Worm (Caenorhabditis elegans): Measurements from ENCODE around the gene ZK418.2.

The ZK418.2 gene

DNA sequence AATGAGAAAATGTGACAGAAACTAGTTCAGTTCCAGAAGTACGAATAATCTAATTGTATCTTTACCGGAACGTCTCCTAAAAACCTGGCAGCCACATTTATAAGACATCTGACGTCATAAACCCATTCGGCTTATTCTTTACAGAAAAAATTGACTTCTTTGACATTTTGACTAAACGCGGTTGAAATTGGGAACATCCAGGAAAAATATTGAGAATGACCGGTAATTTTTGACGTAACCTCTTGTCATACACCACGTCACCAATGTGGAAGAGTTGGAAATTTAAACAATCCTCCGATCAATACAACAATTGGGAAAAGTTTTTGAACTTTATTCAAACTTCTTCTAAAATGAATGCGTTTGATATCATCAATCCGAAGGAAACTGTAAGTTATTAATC, at the start of gene ZK418.2:
Gene ZK418.2 (plus strand): TSS at position 301 of the 400 bp plus-strand sequence.
- TF ChIP-seq unc-62 (GFP tag; optimal IDR thresholded peaks at IDR 0.05), result no peak

DNA sequence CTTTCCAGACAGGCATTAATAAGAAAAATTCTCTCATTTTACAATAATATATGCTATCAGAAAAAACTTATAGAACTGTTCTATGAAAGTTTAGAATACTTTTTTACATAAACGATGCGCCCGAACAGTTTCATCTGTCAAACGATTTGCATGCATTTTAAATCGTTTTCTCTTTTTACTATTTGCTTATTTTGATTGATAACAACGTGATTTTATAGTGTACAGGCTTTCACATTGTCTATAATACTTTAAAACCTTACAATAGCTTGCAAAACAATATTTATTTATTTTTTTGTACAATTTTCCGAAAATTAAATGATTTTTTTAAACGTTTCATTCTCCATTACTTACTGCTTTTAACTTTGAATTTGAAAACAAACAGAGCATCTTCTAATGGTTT, 45.5 kb upstream of the ZK418.2 start, which contains the start of gene R01H2.7:
Gene R01H2.7 (minus strand): TSS at position 101 of the 400 bp plus-strand sequence.
- TF ChIP-seq unc-62 (GFP tag; optimal IDR thresholded peaks at IDR 0.05), result no peak

DNA sequence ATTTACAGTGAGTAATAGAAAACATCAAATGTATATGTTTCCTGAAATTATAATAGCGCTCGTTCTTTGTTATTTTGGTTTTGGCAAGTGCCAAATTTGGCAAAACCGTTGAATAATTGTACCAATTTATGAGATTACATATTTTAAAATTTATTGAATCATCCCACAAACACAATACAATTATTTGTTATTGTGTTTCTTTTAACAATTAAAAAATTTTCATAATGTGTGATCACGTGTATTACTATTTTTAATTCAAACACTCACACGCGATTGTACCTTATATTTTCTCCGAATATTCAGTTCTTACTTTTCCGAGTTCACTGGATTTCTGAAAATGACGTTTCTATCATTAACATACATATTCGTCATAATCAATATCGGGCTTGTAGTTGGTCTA, 34.9 kb upstream of the ZK418.2 start, which contains the start of gene R01H2.2:
Gene R01H2.2 (plus strand): TSS at position 301 of the 400 bp plus-strand sequence.
- no peak for TF ChIP-seq unc-62 (GFP tag; optimal IDR thresholded peaks at IDR 0.05)

DNA sequence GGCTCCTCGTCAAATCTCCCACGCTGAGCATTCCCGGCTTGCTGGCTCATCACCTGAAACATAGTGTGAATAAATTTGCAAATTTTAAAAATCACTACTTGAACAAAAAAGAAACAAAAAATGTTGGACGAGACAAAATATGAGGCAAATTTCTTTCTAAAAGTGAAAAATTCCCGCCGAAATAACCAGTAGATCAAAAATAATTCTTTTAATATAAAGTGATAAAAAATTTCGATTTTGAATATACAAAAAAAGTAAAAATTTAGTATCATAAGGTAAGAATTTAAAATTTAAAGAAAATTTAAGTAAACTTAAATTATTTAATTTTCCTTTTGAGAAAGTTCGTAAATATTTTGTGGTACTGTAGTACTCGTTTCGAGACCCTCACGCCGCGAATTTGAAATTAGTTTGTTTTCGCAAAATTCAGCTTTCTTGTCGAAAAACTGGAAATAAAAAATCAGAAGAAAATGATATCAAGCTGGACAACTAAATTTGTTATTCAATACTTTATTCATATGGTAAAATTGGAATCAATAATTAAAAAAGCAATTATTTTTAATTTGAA, 30.5 kb upstream of the ZK418.2 start, which contains the start of gene egg-2:
Gene egg-2 (minus strand): TSS at position 53 of the 565 bp plus-strand sequence.
- TF ChIP-seq unc-62 (GFP tag; optimal IDR thresholded peaks at IDR 0.05), result no peak

DNA sequence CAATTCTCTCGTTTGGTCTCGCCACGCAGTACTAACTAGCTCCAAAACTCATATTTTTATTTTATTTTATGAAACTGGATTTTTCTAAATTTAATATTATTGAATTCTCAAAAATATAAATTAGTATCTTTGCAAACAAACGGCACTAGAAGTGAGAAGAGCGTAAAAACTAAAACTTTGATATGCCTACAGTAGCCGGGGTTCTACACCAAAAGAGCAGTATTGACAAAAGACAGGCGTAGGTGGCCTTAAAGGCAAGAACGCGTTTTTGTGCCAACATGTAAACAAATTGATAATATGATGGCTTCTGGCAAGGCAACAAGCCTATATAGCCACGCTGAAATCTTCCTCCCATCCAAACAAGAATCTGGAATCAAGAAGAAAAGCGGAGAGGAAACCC, 28.6 kb upstream of the ZK418.2 start, which contains the start of gene R01H2.1:
Gene R01H2.1 (plus strand): TSS at position 301 of the 400 bp plus-strand sequence.
- TF ChIP-seq unc-62 (GFP tag; optimal IDR thresholded peaks at IDR 0.05), result no peak

DNA sequence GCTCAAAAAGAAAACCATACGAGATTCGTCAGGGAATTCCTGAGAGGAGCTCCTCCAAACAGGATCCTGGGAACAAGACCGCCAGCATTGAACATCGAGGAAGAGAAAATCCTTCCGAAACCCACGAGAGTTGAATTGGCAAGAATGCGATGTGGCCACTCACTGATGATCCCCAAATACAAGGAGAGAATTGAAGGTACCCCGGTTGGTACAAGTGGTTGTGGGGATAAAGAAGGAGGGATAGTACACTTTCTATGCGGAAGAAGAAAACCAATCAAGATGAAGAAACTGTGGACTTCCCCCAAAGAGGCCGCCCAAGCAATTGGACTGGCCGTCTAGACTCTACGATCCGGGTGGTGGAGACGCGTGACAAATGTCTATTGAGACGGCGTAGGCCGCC, 28.1 kb upstream of the ZK418.2 start:
- no peak for TF ChIP-seq unc-62 (GFP tag; optimal IDR thresholded peaks at IDR 0.05)

DNA sequence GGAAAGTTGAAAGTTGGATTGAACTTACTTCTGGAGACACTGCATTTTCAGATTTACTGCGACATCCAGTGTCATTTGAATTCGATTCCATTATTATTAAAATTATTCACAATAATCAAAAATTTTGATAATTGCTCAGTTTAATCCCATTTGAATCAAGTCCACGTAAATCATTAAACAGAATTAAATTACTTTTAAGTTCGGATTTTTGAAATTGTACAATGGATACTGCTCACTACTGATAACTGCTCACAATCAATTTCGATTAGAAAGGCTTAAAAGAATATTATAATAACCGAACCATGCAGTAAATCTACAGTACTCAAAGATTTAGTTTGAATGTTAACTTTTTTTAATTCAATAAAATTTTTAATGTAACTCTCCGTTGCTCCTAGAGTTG, 27.0 kb upstream of the ZK418.2 start, which contains the start of gene R01H2.4:
Gene R01H2.4 (minus strand): TSS at position 101 of the 400 bp plus-strand sequence.
- TF ChIP-seq unc-62 (GFP tag; optimal IDR thresholded peaks at IDR 0.05), result no peak

DNA sequence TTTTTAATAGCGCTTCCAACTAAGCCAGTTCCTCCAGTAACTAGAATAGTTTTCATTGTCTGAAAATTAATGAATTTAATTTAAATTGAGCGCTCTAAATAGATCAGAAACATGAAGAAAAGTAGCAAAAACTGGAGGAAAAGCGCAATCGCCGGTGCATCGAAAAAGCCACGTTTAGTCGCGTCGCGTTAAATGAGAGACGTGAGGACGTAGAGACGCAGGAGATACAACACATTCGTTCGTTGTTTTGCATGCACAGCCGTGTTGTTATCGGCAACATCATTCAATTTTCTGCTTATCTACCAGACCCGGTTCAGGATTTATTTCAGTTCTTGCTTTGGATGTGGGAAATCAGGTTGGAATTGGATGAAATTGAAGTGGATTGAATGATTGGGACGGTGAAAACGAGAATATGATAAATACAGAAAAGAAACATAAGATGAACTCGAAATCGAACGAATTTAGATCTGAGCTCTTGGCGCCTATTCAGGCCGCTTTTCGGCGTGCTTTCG, 23.7 kb upstream of the ZK418.2 start, which contains the start of gene ger-1:
Gene ger-1 (minus strand): TSS at position 93 of the 512 bp plus-strand sequence.
- no peak for TF ChIP-seq unc-62 (GFP tag; optimal IDR thresholded peaks at IDR 0.05)

DNA sequence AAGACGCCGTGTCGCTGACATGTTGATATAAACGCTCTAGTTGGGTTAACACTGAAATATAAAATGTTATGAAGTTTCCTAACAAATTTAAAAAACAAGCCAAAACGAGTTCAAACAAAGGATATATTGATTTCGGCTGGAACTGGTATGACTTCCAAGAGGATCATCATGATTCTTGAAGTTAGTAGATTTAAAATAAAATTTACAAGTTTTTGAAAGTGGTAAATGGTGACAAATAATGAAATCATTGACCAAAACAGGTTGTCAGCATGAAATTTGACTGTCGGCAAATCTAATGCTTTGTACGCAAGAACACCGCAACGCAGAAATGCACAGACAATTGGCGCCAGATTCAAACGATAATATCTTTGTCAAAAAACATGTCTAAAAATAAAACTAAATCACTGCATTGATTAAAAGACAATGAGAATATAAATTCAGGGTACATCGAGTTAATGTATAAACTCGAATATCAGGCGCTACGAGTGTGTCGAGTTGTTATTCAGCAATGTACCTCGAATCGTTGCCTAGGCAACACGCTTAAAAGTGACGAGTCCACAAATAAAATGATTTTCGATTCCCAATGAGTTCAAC, 22.5 kb upstream of the ZK418.2 start, which contains the start of the genes ubc-18 and R01H2.8:
Gene ubc-18 (minus strand): TSS at position 51 of the 594 bp plus-strand sequence.
Gene R01H2.8 (plus strand): TSS at position 544 of the 594 bp plus-strand sequence.
- no peak for TF ChIP-seq unc-62 (GFP tag; optimal IDR thresholded peaks at IDR 0.05)

DNA sequence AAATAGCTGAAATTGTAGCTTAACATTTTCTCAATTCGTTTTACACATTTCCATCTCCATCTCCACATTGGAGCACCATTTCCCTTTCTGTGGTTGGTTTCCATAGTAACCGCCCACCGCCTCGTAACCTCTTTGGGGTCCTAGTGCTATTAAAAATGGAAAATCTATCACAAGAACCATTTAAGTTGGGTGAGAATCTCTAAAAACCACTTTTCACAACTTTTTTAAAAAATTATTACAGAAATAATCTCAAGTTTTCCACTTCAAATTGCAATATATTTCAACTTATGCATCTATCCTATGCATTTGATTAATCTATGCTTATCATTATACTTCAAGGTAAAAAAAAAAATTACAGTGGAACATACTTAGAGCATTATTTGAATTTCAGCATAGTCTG, 21.2 kb upstream of the ZK418.2 start, which contains the start of gene tmem-17:
Gene tmem-17 (plus strand): TSS at position 301 of the 400 bp plus-strand sequence.
- no peak for TF ChIP-seq unc-62 (GFP tag; optimal IDR thresholded peaks at IDR 0.05)

DNA sequence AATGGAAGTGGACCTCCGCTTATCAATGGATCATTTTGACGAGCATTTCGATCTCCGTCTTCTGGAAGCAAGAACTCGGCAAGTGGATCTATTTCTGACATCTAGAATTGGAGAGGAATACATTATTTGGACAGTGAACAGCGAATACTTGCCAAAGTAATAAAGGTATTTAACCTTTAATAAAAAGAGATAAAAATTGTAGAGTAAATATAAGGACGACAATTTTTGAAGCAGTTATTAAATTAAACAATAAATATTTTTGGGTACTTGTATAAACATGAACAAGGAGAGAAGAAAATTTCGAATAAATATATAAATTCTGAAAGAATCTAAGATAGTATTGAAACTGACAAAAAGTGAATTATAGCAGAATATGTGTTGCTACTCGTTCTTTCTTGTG, 18.7 kb upstream of the ZK418.2 start, which contains the start of gene lin-37:
Gene lin-37 (minus strand): TSS at position 101 of the 400 bp plus-strand sequence.
- TF ChIP-seq unc-62 (GFP tag; optimal IDR thresholded peaks at IDR 0.05), result no peak

DNA sequence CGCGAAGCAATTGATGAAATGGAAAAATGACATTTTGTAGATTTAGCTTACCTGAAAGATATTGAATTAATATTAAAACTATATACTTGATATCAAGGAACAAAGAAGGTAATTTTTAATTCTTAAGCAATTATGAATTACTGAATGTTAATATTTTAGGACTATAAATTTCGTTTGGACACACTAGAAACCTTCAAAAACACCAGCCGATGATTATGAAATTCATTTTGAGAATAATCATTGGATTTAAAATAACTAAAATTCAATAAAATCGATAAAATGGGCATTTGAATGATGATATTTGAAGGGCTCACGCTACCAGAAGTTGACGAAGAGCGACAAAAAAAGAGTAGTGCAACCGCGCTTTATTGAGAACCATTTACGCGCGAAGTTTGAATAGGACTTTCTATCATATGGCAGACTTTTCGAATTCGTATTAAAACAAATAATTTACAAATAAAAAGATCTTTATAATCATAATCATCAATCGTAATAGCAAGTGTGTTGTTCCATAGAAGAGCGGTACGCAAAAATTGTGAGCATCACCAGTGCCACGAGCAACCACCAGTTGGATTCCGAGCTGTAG, 17.2 kb upstream of the ZK418.2 start, which contains the start of gene ZK418.5:
Gene ZK418.5 (minus strand): TSS at position 51 of the 586 bp plus-strand sequence.
- TF ChIP-seq unc-62 (GFP tag; optimal IDR thresholded peaks at IDR 0.05), result no peak

DNA sequence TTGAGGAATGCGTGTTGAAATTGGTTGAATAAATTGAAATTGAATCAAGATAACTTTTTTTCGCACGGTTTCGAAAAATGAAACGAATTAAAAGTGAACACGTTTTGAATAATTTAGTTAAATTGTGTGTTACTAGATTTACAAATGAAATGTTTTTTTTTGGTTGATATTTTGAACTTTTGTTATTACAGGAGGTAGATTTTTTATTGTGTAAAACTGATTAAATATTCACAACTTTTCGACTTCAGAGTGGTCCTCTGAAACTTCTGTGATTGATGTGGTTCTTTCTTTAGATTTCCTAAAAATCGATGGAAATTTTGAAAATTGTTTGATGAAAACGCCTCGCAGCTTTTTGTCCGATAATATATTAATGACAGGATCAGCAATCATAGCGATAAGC, 14.8 kb upstream of the ZK418.2 start, which contains the start of gene ZK418.13:
Gene ZK418.13 (minus strand): TSS at position 101 of the 400 bp plus-strand sequence.
- no peak for TF ChIP-seq unc-62 (GFP tag; optimal IDR thresholded peaks at IDR 0.05)

DNA sequence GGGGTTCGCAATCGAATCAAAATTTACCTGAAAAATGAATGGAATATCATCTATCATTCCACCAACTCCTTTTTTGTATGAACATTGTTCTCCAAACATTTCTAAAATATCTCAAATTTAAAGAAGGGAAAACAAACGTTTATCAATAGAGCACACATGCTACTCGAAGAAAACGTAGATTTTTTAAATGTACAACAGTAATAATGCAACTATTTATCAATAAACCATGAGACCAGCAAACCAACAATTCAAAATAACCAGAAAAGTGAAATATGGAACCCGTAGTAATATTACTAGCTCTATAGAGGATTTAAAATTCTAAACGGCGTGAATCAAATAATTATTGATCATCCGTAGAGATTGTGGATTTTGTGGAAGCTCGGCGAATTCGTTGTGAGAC, 12.4 kb upstream of the ZK418.2 start, which contains the start of gene ZK418.6:
Gene ZK418.6 (minus strand): TSS at position 101 of the 400 bp plus-strand sequence.
- no peak for TF ChIP-seq unc-62 (GFP tag; optimal IDR thresholded peaks at IDR 0.05)

DNA sequence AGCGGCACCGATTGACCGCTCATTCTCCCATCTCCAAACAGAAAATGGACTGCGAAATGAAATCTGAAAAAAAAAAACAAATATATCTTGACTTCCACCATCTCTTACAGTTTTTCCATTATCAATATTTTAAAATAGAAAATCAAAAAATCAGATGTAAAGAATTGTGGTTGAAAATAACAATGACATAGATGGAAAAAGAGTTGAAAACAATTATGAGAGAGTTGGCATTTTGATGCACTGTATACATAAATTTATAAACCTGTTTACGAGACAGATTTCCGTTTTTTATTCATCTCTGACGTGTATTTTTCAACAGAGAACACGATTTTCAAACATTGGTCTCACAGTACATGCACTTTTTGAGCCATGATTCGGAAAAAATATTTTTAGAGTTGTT, 10.5 kb upstream of the ZK418.2 start, which contains the start of gene ZK418.7:
Gene ZK418.7 (minus strand): TSS at position 101 of the 400 bp plus-strand sequence.
- TF ChIP-seq unc-62 (GFP tag; optimal IDR thresholded peaks at IDR 0.05), result no peak

DNA sequence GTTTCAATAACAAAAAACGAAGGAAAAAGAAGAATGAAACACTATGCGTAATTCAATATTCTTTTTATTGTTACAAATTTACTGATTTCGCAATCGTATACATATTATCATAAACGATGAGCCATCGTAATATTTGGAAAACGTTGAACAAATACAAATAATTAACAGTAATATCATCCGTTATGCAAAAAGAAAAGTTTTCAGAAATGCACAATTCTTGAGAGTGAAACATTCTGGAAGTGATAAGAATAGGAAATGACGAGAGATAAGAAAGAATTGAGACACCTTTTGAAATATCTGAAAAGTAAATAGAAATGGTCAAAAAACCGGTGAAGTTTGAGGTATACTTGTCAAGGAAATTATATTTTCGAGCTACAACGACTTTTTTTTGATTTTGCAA, 9.7 kb upstream of the ZK418.2 start:
- TF ChIP-seq unc-62 (GFP tag; optimal IDR thresholded peaks at IDR 0.05), result no peak
